Worm (Caenorhabditis elegans) whole organism, young adult: ENCODE measurements around the gene nol-10.

Experiments used
- B0035.1 ChIP-seq: sonication (generic microtip); optimal IDR thresholded peaks from 2 replicates; lab custom pipeline; 2016; ENCODE audit warnings: missing genetic modification characterization, mild to moderate bottlenecking, missing compliant biosample characterization, missing genotype, missing genetic modification reagents
- C06A6.2 ChIP-seq: fragments of 200-800 bp; sonication (Bioruptor generic); conservative IDR thresholded peaks from 2 replicates; pipeline ENCODE4 v1.3.6; 2022; ENCODE audit warnings: missing genetic modification characterization, missing compliant biosample characterization
- C17E4.6 ChIP-seq: fragments of 200-800 bp; sonication (Bioruptor generic); IDR thresholded peaks from 2 replicates; pipeline ENCODE4 v1.3.6; 2022; ENCODE audit warnings: missing genetic modification reagents, missing genetic modification characterization, missing compliant biosample characterization
- F10E7.11 ChIP-seq: sonication (generic microtip); optimal IDR thresholded peaks from 2 replicates; lab custom pipeline; 2017; ENCODE audit warnings: mild to moderate bottlenecking, missing genetic modification characterization, moderate library complexity, missing compliant biosample characterization
- F37B4.10 ChIP-seq: fragments of 200-800 bp; sonication (Bioruptor generic); IDR thresholded peaks from 2 replicates; pipeline ENCODE4 v1.3.6; 2022; ENCODE audit warnings: missing genetic modification characterization, missing compliant biosample characterization
- F39B2.1 ChIP-seq: fragments of 200-800 bp; sonication (Bioruptor generic); IDR thresholded peaks from 2 replicates; pipeline ENCODE4 v1.3.6; 2022; ENCODE audit warnings: missing genetic modification reagents, missing genetic modification characterization, missing compliant biosample characterization
- Y56A3A.18 ChIP-seq: fragments of 200-800 bp; sonication (Bioruptor generic); IDR thresholded peaks from 2 replicates; pipeline ENCODE4 v1.3.6; 2022; ENCODE audit warnings: missing genetic modification reagents, missing genetic modification characterization, missing compliant biosample characterization
- Y95B8A.8 ChIP-seq: fragments of 200-800 bp; sonication (Bioruptor generic); IDR thresholded peaks from 2 replicates; pipeline ENCODE4 v1.3.6; 2022; ENCODE audit warnings: missing genetic modification reagents, missing genetic modification characterization, missing compliant biosample characterization
- ama-1 ChIP-seq, 3 experiments: fragments of 150-350 bp in 1 of 3; sonication (generic microtip) in 2 of 3; optimal IDR thresholded peaks; 2 replicates each; lab custom pipeline; 2014 to 2018; ENCODE audit warnings: missing biosample characterization in 2 of 3, missing genetic modification characterization in 2 of 3, missing genetic modification reagents in 2 of 3
- attf-5 ChIP-seq: fragments of 200-800 bp; sonication (Bioruptor generic); optimal IDR thresholded peaks from 2 replicates; lab custom pipeline; 2018; ENCODE audit warnings: mild to moderate bottlenecking, missing genetic modification characterization, missing compliant biosample characterization
- cebp-2 ChIP-seq: fragments of 200-800 bp; sonication (Bioruptor generic); IDR thresholded peaks from 2 replicates; pipeline ENCODE4 v1.3.6; 2022; ENCODE audit warnings: missing genetic modification characterization, missing compliant biosample characterization
- ceh-100 ChIP-seq: fragments of 200-800 bp; sonication (Bioruptor generic); IDR thresholded peaks from 2 replicates; pipeline ENCODE4 v1.3.6; 2022; ENCODE audit warnings: missing genetic modification reagents, missing genetic modification characterization, missing compliant biosample characterization
- die-1 ChIP-seq: sonication (generic microtip); optimal IDR thresholded peaks from 2 replicates; lab custom pipeline; 2016; ENCODE audit warnings: missing genotype, mild to moderate bottlenecking, missing genetic modification characterization, missing compliant biosample characterization
- egl-18 ChIP-seq: fragments of 200-800 bp; sonication (Bioruptor generic); IDR thresholded peaks from 2 replicates; pipeline ENCODE4 v1.3.6; 2022; ENCODE audit warnings: missing genetic modification reagents, missing genetic modification characterization, missing compliant biosample characterization
- hsf-1 ChIP-seq: fragments of 200-800 bp; sonication (Bioruptor generic); IDR thresholded peaks from 2 replicates; pipeline ENCODE4 v1.3.6; 2022; ENCODE audit warnings: missing genetic modification reagents, missing genetic modification characterization, missing compliant biosample characterization
- let-607 ChIP-seq, 2 experiments: fragments of 200-800 bp in 1 of 2; sonication (Bioruptor generic) in 1 of 2; sonication (generic microtip) in 1 of 2; optimal IDR thresholded peaks; 2 replicates each; lab custom pipeline; 2016 to 2018; ENCODE audit warnings: mild to moderate bottlenecking in 2 of 2, missing compliant biosample characterization in 2 of 2, missing genetic modification characterization in 2 of 2, moderate library complexity in 2 of 2, missing genotype in 1 of 2
- lin-40 ChIP-seq: sonication (generic microtip); optimal IDR thresholded peaks from 2 replicates; lab custom pipeline; 2016; ENCODE audit warnings: missing genetic modification characterization, mild to moderate bottlenecking, missing compliant biosample characterization, missing genotype, missing genetic modification reagents
- madf-10 ChIP-seq: sonication (generic microtip); optimal IDR thresholded peaks from 2 replicates; lab custom pipeline; 2016; ENCODE audit warnings: mild to moderate bottlenecking, missing genetic modification characterization, missing compliant biosample characterization
- madf-3 ChIP-seq: fragments of 200-800 bp; sonication (Bioruptor generic); IDR thresholded peaks from 2 replicates; pipeline ENCODE4 v1.3.6; 2022; ENCODE audit warnings: missing genetic modification reagents, missing genetic modification characterization, missing compliant biosample characterization
- madf-6 ChIP-seq: fragments of 200-800 bp; sonication (Bioruptor generic); IDR thresholded peaks from 2 replicates; pipeline ENCODE4 v1.3.6; 2022; ENCODE audit warnings: missing genetic modification reagents, missing genetic modification characterization, missing compliant biosample characterization
- mes-4 ChIP-seq: sonication (generic microtip); optimal IDR thresholded peaks from 2 replicates; lab custom pipeline; 2016; ENCODE audit warnings: missing genotype, missing genetic modification characterization, missing compliant biosample characterization
- nhr-120 ChIP-seq: fragments of 200-800 bp; sonication (Bioruptor generic); IDR thresholded peaks from 2 replicates; pipeline ENCODE4 v1.3.6; 2022; ENCODE audit warnings: missing genetic modification characterization, missing compliant biosample characterization
- nhr-179 ChIP-seq: sonication (generic microtip); optimal IDR thresholded peaks from 2 replicates; lab custom pipeline; 2016; ENCODE audit warnings: mild to moderate bottlenecking, missing genetic modification characterization, missing compliant biosample characterization
- pbrm-1 ChIP-seq: fragments of 200-800 bp; sonication (Bioruptor generic); IDR thresholded peaks from 2 replicates; pipeline ENCODE4 v1.3.6; 2022; ENCODE audit warnings: missing genetic modification reagents, missing genetic modification characterization, missing compliant biosample characterization
- rcor-1 ChIP-seq: fragments of 200-800 bp; sonication (Bioruptor generic); IDR thresholded peaks from 2 replicates; pipeline ENCODE4 v1.3.6; 2022; ENCODE audit warnings: missing genetic modification reagents, missing genetic modification characterization, missing compliant biosample characterization
- rec-8 ChIP-seq, 2 experiments: sonication (generic microtip); optimal IDR thresholded peaks; 2 replicates each; lab custom pipeline; 2016; ENCODE audit warnings: mild to moderate bottlenecking in 2 of 2, missing genetic modification characterization in 2 of 2, missing genetic modification reagents in 2 of 2, missing genotype in 2 of 2, missing biosample characterization in 1 of 2, missing compliant biosample characterization in 1 of 2, moderate library complexity in 1 of 2
- snpc-1.1 ChIP-seq: sonication (generic microtip); optimal IDR thresholded peaks from 2 replicates; lab custom pipeline; 2017; ENCODE audit warnings: missing genetic modification characterization, mild to moderate bottlenecking, missing compliant biosample characterization, antibody characterized with exemption, moderate library complexity, missing genotype, missing genetic modification reagents; ENCODE audit not compliant: insufficient read depth
- snpc-3.4 ChIP-seq: sonication (generic microtip); optimal IDR thresholded peaks from 2 replicates; lab custom pipeline; 2017; ENCODE audit warnings: missing genetic modification characterization, mild to moderate bottlenecking, missing compliant biosample characterization, antibody characterized with exemption, moderate library complexity, missing genotype, missing genetic modification reagents
- snpc-4 ChIP-seq, 5 experiments: fragments of 150-350 bp in 1 of 5; sonication (generic microtip) in 4 of 5; optimal IDR thresholded peaks; 2 replicates each; lab custom pipeline; 2014 to 2018; ENCODE audit warnings: missing genetic modification characterization in 5 of 5, missing biosample characterization in 3 of 5, antibody characterized with exemption in 2 of 5, mild to moderate bottlenecking in 2 of 5, missing compliant biosample characterization in 2 of 5, missing genotype in 2 of 5, moderate library complexity in 2 of 5, missing genetic modification reagents in 1 of 5
- sptf-2 ChIP-seq: fragments of 200-800 bp; sonication (Bioruptor generic); optimal IDR thresholded peaks from 2 replicates; lab custom pipeline; 2018; ENCODE audit warnings: mild to moderate bottlenecking, missing genetic modification characterization, missing compliant biosample characterization
- tlf-1 ChIP-seq: fragments of 200-800 bp; sonication (Bioruptor generic); optimal IDR thresholded peaks from 2 replicates; lab custom pipeline; 2018; ENCODE audit warnings: mild to moderate bottlenecking, missing genetic modification characterization, missing compliant biosample characterization
- unc-62 ChIP-seq: fragments of 150-350 bp; optimal IDR thresholded peaks from 2 replicates; lab custom pipeline; 2014; ENCODE audit warnings: missing biosample characterization, missing genetic modification reagents, missing genetic modification characterization
- xnd-1 ChIP-seq: sonication (generic microtip); optimal IDR thresholded peaks from 2 replicates; lab custom pipeline; 2016; ENCODE audit warnings: missing genotype, missing genetic modification reagents, missing genetic modification characterization, missing compliant biosample characterization

Gene nol-10

ce11 chrIV:7580062-7580614 lies at the start of gene nol-10, which contains the start of gene cec-5 (continued):
- TF ChIP-seq snpc-4 (GFP tag; optimal IDR thresholded peaks at IDR 0.05; lab: Kevin White, UChicago) (peak; percentile 77), snpc-4 (tag; optimal IDR thresholded peaks at IDR 0.05; lab: Kevin White, UChicago) (peak; percentile 76 to 89 (median 79)), C17E4.6 (peak; percentile 72; the same call in 1 of the 2 replicates), F10E7.11 (tag; lab: Kevin White, UChicago) (no peak)

DNA sequence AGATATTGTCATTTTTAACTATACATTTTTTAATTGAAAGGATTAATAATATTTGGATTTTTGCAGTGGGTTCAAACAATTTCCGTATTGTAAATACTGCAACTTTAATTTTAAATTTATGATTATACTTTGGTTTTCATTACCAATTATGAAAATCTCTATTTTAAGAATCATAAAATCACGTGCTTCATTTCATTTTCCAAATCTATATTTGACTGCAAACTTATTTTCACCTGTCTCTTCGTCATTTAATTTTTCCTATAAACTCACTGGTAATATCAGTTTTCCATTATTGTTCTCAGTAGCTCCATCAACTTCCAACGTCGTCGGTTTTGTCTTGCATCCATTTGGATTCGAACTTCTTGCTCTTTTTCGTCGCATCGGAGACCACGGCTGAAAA lies 48.0 kb upstream of the nol-10 start, which contains the start of gene R05G6.1:
R05G6.1 (plus strand) TSS at position 301 of the 400 bp plus-strand sequence.
- TF ChIP-seq madf-3 (GFP tag; lab: Robert Waterston, UW), result no peak
- TF ChIP-seq rcor-1 (GFP tag; lab: Robert Waterston, UW), result no peak
- TF ChIP-seq F39B2.1 (GFP tag; lab: Robert Waterston, UW), result no peak
- no peak for TF ChIP-seq nhr-120 (GFP tag; lab: Robert Waterston, UW)
- TF ChIP-seq madf-10 (tag; lab: Kevin White, UChicago), result no peak
- TF ChIP-seq F37B4.10 (GFP tag; lab: Robert Waterston, UW), result no peak
- TF ChIP-seq let-607 (tag; optimal IDR thresholded peaks at IDR 0.05; lab: Kevin White, UChicago), result no peak
- no peak for TF ChIP-seq mes-4 (tag; lab: Kevin White, UChicago)
- TF ChIP-seq B0035.1 (tag; lab: Kevin White, UChicago), result no peak
- TF ChIP-seq Y56A3A.18, result no peak
- no peak for TF ChIP-seq ceh-100 (GFP tag; lab: Robert Waterston, UW)
- no peak for TF ChIP-seq rec-8 (tag; optimal IDR thresholded peaks at IDR 0.05; lab: Kevin White, UChicago)
- TF ChIP-seq cebp-2 (GFP tag; lab: Robert Waterston, UW), result no peak
- no peak for TF ChIP-seq snpc-1.1 (tag; lab: Kevin White, UChicago)
- no peak for TF ChIP-seq hsf-1 (GFP tag; lab: Robert Waterston, UW)
- TF ChIP-seq lin-40, result no peak
- TF ChIP-seq unc-62, result no peak
- no peak for TF ChIP-seq nhr-179 (tag; lab: Kevin White, UChicago)
- TF ChIP-seq attf-5 (GFP tag; lab: Kevin White, UChicago), result no peak
- no peak for TF ChIP-seq tlf-1 (GFP tag; lab: Kevin White, UChicago)

DNA sequence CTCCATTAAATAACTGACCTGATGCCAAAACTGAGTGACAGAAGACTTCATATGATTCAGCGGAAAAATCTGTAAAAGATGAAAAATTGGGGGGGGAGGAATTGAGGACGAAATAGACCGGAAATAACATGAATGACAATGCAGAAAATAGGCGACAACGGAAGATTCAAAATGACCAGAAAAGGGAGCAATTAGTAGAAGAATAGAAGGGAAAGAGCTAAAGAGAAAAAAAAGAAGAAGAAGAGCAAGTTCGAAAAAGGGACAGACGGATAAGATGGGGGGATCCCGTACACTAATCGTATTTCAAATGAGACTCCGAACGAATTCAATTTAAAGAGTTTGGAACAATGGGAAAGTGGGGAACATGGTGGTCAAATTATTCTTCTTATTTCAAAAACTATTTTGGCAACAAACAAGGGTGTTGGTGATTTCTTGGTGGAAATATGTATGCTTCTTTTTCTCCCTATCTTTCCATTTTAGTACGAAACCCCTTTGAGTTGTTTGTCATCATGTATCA lies 37.9 kb upstream of the nol-10 start, which contains the start of gene R05G6.10:
R05G6.10 (minus strand) TSS at position 51 of the 517 bp plus-strand sequence.
- TF ChIP-seq sptf-2 (GFP tag; lab: Kevin White, UChicago) (no peak), lin-40 (no peak), Y95B8A.8 (GFP tag; lab: Robert Waterston, UW) (no peak), snpc-3.4 (tag; lab: Kevin White, UChicago) (no peak), madf-10 (tag; lab: Kevin White, UChicago) (no peak), madf-6 (no peak), xnd-1 (tag; lab: Kevin White, UChicago) (no peak), die-1 (tag; lab: Kevin White, UChicago) (no peak), egl-18 (GFP tag; lab: Robert Waterston, UW) (no peak), pbrm-1 (GFP tag; lab: Robert Waterston, UW) (no peak), ama-1 (optimal IDR thresholded peaks at IDR 0.05; lab: Kevin White, UChicago) (no peak), ama-1 (GFP tag; optimal IDR thresholded peaks at IDR 0.05; lab: Kevin White, UChicago) (no peak), C06A6.2 (GFP tag; lab: Robert Waterston, UW) (no peak)
